Fruit fly (Drosophila melanogaster) Kc167 (cell line): ENCODE data around the gene Ipp.

Experiments used
- Myc ChIP-seq: fragments of >200 bp; optimal IDR thresholded peaks from 2 replicates; lab custom pipeline; 2017; ENCODE audit warnings: missing external identifiers
- Sin3A ChIP-seq: fragments of >200 bp; optimal IDR thresholded peaks from 2 replicates; lab custom pipeline; 2018; ENCODE audit warnings: missing external identifiers
- h ChIP-seq: fragments of >200 bp; optimal IDR thresholded peaks from 3 replicates; lab custom pipeline; 2018; ENCODE audit warnings: missing external identifiers
- insv ChIP-seq: fragments of >200 bp; optimal IDR thresholded peaks from 3 replicates; lab custom pipeline; 2018; ENCODE audit warnings: missing external identifiers
- psq ChIP-seq: fragments of >200 bp; optimal IDR thresholded peaks from 2 replicates; lab custom pipeline; 2017; ENCODE audit warnings: missing external identifiers
- ttk ChIP-seq: sonication (Bioruptor generic); optimal IDR thresholded peaks from 2 replicates; lab custom pipeline; 2017; ENCODE audit warnings: missing external identifiers

DNA sequence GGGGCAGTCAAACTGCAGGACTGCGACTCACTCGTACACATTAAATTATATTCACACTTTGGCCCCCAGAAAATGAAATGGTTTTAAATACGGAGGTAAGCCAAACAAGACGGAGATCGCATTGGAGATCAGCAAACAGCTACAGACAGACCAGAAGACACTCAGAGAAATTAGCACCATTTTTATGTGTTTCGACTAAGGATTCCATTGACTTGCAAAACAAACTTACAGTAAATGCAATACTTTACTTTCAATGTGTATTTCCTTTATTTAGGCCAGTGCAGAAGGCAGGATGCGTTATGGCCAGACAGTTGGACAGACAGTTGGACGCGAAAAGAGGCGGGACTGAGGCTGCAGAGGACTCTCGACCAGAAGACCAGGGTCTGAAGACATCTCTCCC is 3.4 kb upstream of the Ipp start:
- TF ChIP-seq psq (lab: Kevin White, UChicago), result no peak
- no peak for TF ChIP-seq Myc (lab: Kevin White, UChicago)
- TF ChIP-seq insv (lab: Kevin White, UChicago), result no peak
- TF ChIP-seq ttk (lab: Kevin White, UChicago), result no peak
- no peak for TF ChIP-seq Sin3A (lab: Kevin White, UChicago)
- no peak for TF ChIP-seq h
